ENCODE assay signal across 1 worm cellular context in the genomic region with DNA sequence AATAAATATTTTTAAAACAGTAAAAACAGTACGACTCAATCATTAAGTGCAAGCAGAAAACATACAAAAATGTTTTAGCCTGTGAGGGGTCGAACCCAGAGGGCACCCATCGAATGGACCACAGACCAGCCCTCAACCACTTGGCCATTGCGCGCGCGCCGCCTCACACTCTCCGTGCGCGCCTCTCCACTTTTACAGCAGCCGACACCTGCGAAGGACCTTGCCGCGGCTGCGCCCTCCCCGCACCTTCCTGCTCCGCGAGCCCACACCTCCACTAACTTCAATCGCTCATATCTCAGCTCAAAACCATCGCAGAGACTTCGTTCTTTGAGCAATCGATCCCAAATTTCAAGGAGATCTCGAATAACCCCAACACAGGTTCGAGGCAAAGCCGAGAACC.
TF ChIP-seq lines count a peak whose summit lies in the region.

No protein-coding gene starts in this region.

TF ChIP-seq in whole organism, L1 larva, 84 proteins besides CTCF, POLR2A, EP300 and RAD21 (continued from another document):
- TF ChIP-seq rnt-1 (tag; optimal IDR thresholded peaks at IDR 0.05; lab: Kevin White, UChicago): peak; percentile 92
- TF ChIP-seq tbx-2 (tag; optimal IDR thresholded peaks at IDR 0.05; lab: Kevin White, UChicago): peak; percentile 69
- TF ChIP-seq unc-98 (GFP tag; IDR thresholded peaks at IDR 0.05; lab: Robert Waterston, UW): 0 out of 2 replicates have a peak, but pooled peaks have one; percentile 29
- peak; percentile 70 for TF ChIP-seq unc-86 (tag; optimal IDR thresholded peaks at IDR 0.05; lab: Kevin White, UChicago)
- TF ChIP-seq swsn-7 (tag; optimal IDR thresholded peaks at IDR 0.05; lab: Kevin White, UChicago): peak; percentile 81
- TF ChIP-seq mab-9 (GFP tag; IDR thresholded peaks at IDR 0.05; lab: Robert Waterston, UW): 0 out of 2 replicates have a peak, but pooled peaks have one; percentile 37
- peak; percentile 68 for TF ChIP-seq lin-14 (GFP tag; optimal IDR thresholded peaks at IDR 0.05; lab: Kevin White, UChicago)
- TF ChIP-seq xbp-1 (tag; optimal IDR thresholded peaks at IDR 0.05; lab: Kevin White, UChicago): peak; percentile 58
- peak in 2 of 3 experiments; percentile 19 to 36 for TF ChIP-seq dpl-1 (GFP tag; optimal IDR thresholded peaks at IDR 0.05; lab: Kevin White, UChicago)
- TF ChIP-seq lin-13 (GFP tag; optimal IDR thresholded peaks at IDR 0.05; lab: Kevin White, UChicago): peak; percentile 98
- peak; percentile 25 for TF ChIP-seq egl-13 (tag; optimal IDR thresholded peaks at IDR 0.05; lab: Kevin White, UChicago)
- peak; percentile 37 to 48 for TF ChIP-seq lin-35 (GFP tag; optimal IDR thresholded peaks at IDR 0.05; lab: Kevin White, UChicago)
- TF ChIP-seq isw-1 (GFP tag; IDR thresholded peaks at IDR 0.05; lab: Robert Waterston, UW): peak; percentile 16; the same call in 1 of the 2 replicates
- peak; percentile 54; the same call in 1 of the 2 replicates for TF ChIP-seq ceh-88 (GFP tag; IDR thresholded peaks at IDR 0.05; lab: Robert Waterston, UW)
- peak; percentile 81 for TF ChIP-seq ceh-8 (GFP tag; optimal IDR thresholded peaks at IDR 0.05; lab: Kevin White, UChicago)
- TF ChIP-seq nhr-90 (tag; optimal IDR thresholded peaks at IDR 0.05; lab: Kevin White, UChicago; ENCODE audit: poor library complexity): peak; percentile 70
